Worm (Caenorhabditis elegans) whole organism, L2 larva: ENCODE data around the gene C48B4.12.

ENCODE experiments used
- R02D3.7 ChIP-seq: fragments of 150-350 bp; optimal IDR thresholded peaks from 2 replicates; lab custom pipeline; 2014; ENCODE audit warnings: missing biosample characterization, missing genetic modification characterization
- Y55F3AM.14 ChIP-seq: fragments of 200-800 bp; sonication (Bioruptor generic); optimal IDR thresholded peaks from 2 replicates; lab custom pipeline; 2018; ENCODE audit warnings: mild to moderate bottlenecking, missing genetic modification characterization, missing compliant biosample characterization
- ZK546.5 ChIP-seq: sonication (generic microtip); optimal IDR thresholded peaks from 2 replicates; lab custom pipeline; 2017; ENCODE audit warnings: missing biosample characterization, missing genetic modification characterization
- alr-1 ChIP-seq: fragments of 150-350 bp; optimal IDR thresholded peaks from 2 replicates; lab custom pipeline; 2014; ENCODE audit warnings: missing biosample characterization, missing genetic modification characterization
- aly-2 ChIP-seq: fragments of 150-350 bp; optimal IDR thresholded peaks from 2 replicates; lab custom pipeline; 2014; ENCODE audit warnings: missing biosample characterization, missing genetic modification characterization
- ama-1 ChIP-seq: fragments of 150-350 bp; optimal IDR thresholded peaks from 2 replicates; lab custom pipeline; 2018; ENCODE audit warnings: inconsistent platforms
- blmp-1 ChIP-seq: sonication (generic microtip); optimal IDR thresholded peaks from 2 replicates; lab custom pipeline; 2017; ENCODE audit warnings: missing genetic modification characterization, mild to moderate bottlenecking, missing compliant biosample characterization, antibody characterized with exemption, moderate library complexity; ENCODE audit not compliant: insufficient read depth
- ceh-16 ChIP-seq: fragments of 150-350 bp; optimal IDR thresholded peaks from 2 replicates; lab custom pipeline; 2014; ENCODE audit warnings: missing biosample characterization, missing genetic modification characterization
- ceh-82 ChIP-seq: fragments of 150-350 bp; optimal IDR thresholded peaks from 2 replicates; lab custom pipeline; 2014; ENCODE audit warnings: missing biosample characterization, missing genetic modification characterization
- crh-2 ChIP-seq: sonication (generic microtip); optimal IDR thresholded peaks from 2 replicates; lab custom pipeline; 2017; ENCODE audit warnings: missing biosample characterization, missing genetic modification characterization
- dmd-4 ChIP-seq: sonication (generic microtip); optimal IDR thresholded peaks from 2 replicates; lab custom pipeline; 2017; ENCODE audit warnings: missing biosample characterization, missing genetic modification characterization
- egl-27 ChIP-seq: sonication (generic microtip); optimal IDR thresholded peaks from 3 replicates; lab custom pipeline; 2017; ENCODE audit warnings: missing biosample characterization, missing genetic modification reagents, missing genetic modification characterization
- elt-1 ChIP-seq: fragments of 150-350 bp; optimal IDR thresholded peaks from 2 replicates; lab custom pipeline; 2014; ENCODE audit warnings: missing biosample characterization, missing genetic modification characterization
- fos-1 ChIP-seq: fragments of 150-350 bp; optimal IDR thresholded peaks from 2 replicates; lab custom pipeline; 2014; ENCODE audit warnings: missing biosample characterization, missing genetic modification characterization
- lin-11 ChIP-seq: fragments of 150-350 bp; sonication (generic microtip); optimal IDR thresholded peaks from 2 replicates; lab custom pipeline; 2014; ENCODE audit warnings: missing biosample characterization, missing genetic modification characterization, inconsistent platforms, mixed read lengths
- lin-13 ChIP-seq: fragments of 150-350 bp; optimal IDR thresholded peaks from 2 replicates; lab custom pipeline; 2014; ENCODE audit warnings: missing biosample characterization, missing genetic modification reagents, missing genetic modification characterization
- lin-39 ChIP-seq: fragments of 150-350 bp; optimal IDR thresholded peaks from 2 replicates; lab custom pipeline; 2014; ENCODE audit warnings: missing biosample characterization, missing genetic modification reagents, missing genetic modification characterization
- lsy-2 ChIP-seq, 2 experiments: fragments of 150-350 bp in 1 of 2; sonication (generic microtip) in 1 of 2; optimal IDR thresholded peaks; 2 replicates each; lab custom pipeline; 2014 to 2017; ENCODE audit warnings: missing biosample characterization in 2 of 2, missing genetic modification characterization in 2 of 2
- mab-5 ChIP-seq: fragments of 150-350 bp; optimal IDR thresholded peaks from 2 replicates; lab custom pipeline; 2014; ENCODE audit warnings: missing biosample characterization, missing genetic modification characterization
- mbf-1 ChIP-seq: sonication (generic microtip); optimal IDR thresholded peaks from 2 replicates; lab custom pipeline; 2017; ENCODE audit warnings: missing biosample characterization, missing genetic modification characterization
- nhr-10 ChIP-seq: sonication (generic microtip); optimal IDR thresholded peaks from 2 replicates; lab custom pipeline; 2017; ENCODE audit warnings: missing biosample characterization, missing genetic modification characterization
- nhr-11 ChIP-seq: fragments of 150-350 bp; optimal IDR thresholded peaks from 2 replicates; lab custom pipeline; 2014; ENCODE audit warnings: missing biosample characterization, missing genetic modification characterization
- nhr-12 ChIP-seq: fragments of 150-350 bp; optimal IDR thresholded peaks from 2 replicates; lab custom pipeline; 2014; ENCODE audit warnings: missing biosample characterization, missing genetic modification characterization
- nhr-129 ChIP-seq: fragments of 150-350 bp; optimal IDR thresholded peaks from 2 replicates; lab custom pipeline; 2014; ENCODE audit warnings: missing biosample characterization, missing genetic modification characterization
- nhr-23 ChIP-seq: fragments of 150-350 bp; optimal IDR thresholded peaks from 2 replicates; lab custom pipeline; 2014; ENCODE audit warnings: missing biosample characterization, missing genetic modification reagents, missing genetic modification characterization
- nhr-237 ChIP-seq: fragments of 150-350 bp; optimal IDR thresholded peaks from 2 replicates; lab custom pipeline; 2014; ENCODE audit warnings: missing biosample characterization, missing genetic modification characterization
- nhr-25 ChIP-seq: fragments of 150-350 bp; sonication (generic microtip); optimal IDR thresholded peaks from 3 replicates; lab custom pipeline; 2014; ENCODE audit warnings: missing biosample characterization, missing genetic modification characterization
- peb-1 ChIP-seq: fragments of 150-350 bp; optimal IDR thresholded peaks from 2 replicates; lab custom pipeline; 2014; ENCODE audit warnings: missing biosample characterization, missing genetic modification characterization
- sem-4 ChIP-seq: fragments of 150-350 bp; optimal IDR thresholded peaks from 2 replicates; lab custom pipeline; 2014; ENCODE audit warnings: missing biosample characterization, missing genetic modification reagents, missing genetic modification characterization
- skn-1 ChIP-seq: sonication (generic microtip); optimal IDR thresholded peaks from 2 replicates; lab custom pipeline; 2017; ENCODE audit warnings: missing biosample characterization, missing genetic modification characterization
- sma-3 ChIP-seq: sonication (generic microtip); optimal IDR thresholded peaks from 2 replicates; lab custom pipeline; 2016; ENCODE audit warnings: missing genetic modification reagents, missing genetic modification characterization, missing compliant biosample characterization
- snpc-4 ChIP-seq: fragments of 150-350 bp; optimal IDR thresholded peaks from 2 replicates; lab custom pipeline; 2014; ENCODE audit warnings: missing biosample characterization, missing genetic modification characterization
- unc-39 ChIP-seq: fragments of 150-350 bp; optimal IDR thresholded peaks from 2 replicates; lab custom pipeline; 2014; ENCODE audit warnings: missing biosample characterization, missing genetic modification characterization
- unc-55 ChIP-seq: fragments of 150-350 bp; sonication (generic microtip); optimal IDR thresholded peaks from 3 replicates; lab custom pipeline; 2014; ENCODE audit warnings: missing biosample characterization, missing genetic modification reagents, missing genetic modification characterization
- unc-62 ChIP-seq: fragments of 150-350 bp; optimal IDR thresholded peaks from 2 replicates; lab custom pipeline; 2014; ENCODE audit warnings: missing biosample characterization, missing genetic modification reagents, missing genetic modification characterization
- zag-1 ChIP-seq: fragments of 150-350 bp; optimal IDR thresholded peaks from 2 replicates; lab custom pipeline; 2014; ENCODE audit warnings: missing biosample characterization, missing genetic modification characterization
- ztf-1 ChIP-seq: fragments of 200-800 bp; sonication (Bioruptor generic); conservative IDR thresholded peaks from 2 replicates; pipeline ENCODE4 v1.3.6; 2022; ENCODE audit warnings: missing genetic modification characterization, missing compliant biosample characterization
- ztf-11 ChIP-seq: sonication (generic microtip); optimal IDR thresholded peaks from 2 replicates; lab custom pipeline; 2017; ENCODE audit warnings: missing biosample characterization, missing genetic modification characterization
- ztf-4 ChIP-seq: fragments of 150-350 bp; optimal IDR thresholded peaks from 2 replicates; lab custom pipeline; 2014; ENCODE audit warnings: missing biosample characterization, missing genetic modification characterization

C48B4.12 gene

ce11 chrIII:9597044-9597443 is at the start of gene C48B4.12:
Gene C48B4.12, plus strand, starts transcription at chrIII:9597344.
- no peak for TF ChIP-seq snpc-4 (tag; lab: Kevin White, UChicago)
- TF ChIP-seq lin-11 (tag; lab: Kevin White, UChicago), result no peak
- no peak for TF ChIP-seq peb-1 (tag; lab: Kevin White, UChicago)
- TF ChIP-seq zag-1, result no peak
- no peak for TF ChIP-seq ama-1 (lab: Kevin White, UChicago)
- TF ChIP-seq ztf-1, result no peak
- TF ChIP-seq lin-39 (tag; lab: Kevin White, UChicago), result no peak
- TF ChIP-seq aly-2, result no peak

- TF ChIP-seq sem-4 (tag; lab: Kevin White, UChicago) (no peak), crh-2 (no peak), lsy-2 (tag; optimal IDR thresholded peaks at IDR 0.05; lab: Kevin White, UChicago) (no peak), mbf-1 (tag; lab: Kevin White, UChicago) (no peak), ztf-11 (no peak), elt-1 (no peak), nhr-10 (tag; lab: Kevin White, UChicago) (no peak), nhr-23 (no peak), Y55F3AM.14 (GFP tag; lab: Kevin White, UChicago) (no peak), unc-55 (no peak), nhr-12 (tag; lab: Kevin White, UChicago) (no peak), R02D3.7 (tag; lab: Kevin White, UChicago) (no peak), lin-11 (tag; lab: Kevin White, UChicago) (no peak), dmd-4 (tag; lab: Kevin White, UChicago) (no peak), egl-27 (tag; lab: Kevin White, UChicago) (no peak), ceh-82 (no peak), blmp-1 (tag; lab: Kevin White, UChicago) (no peak)
Measured at ce11 chrIII:9556300-9556699, 40.8 kb upstream of the C48B4.12 start, which contains the start of gene ZK1098.11. Gene ZK1098.11, plus strand, starts transcription at chrIII:9556600.

ce11 chrIII:9558463-9558862 is 38.7 kb upstream of the C48B4.12 start, which contains the start of gene C48B4.6:
Gene C48B4.6, minus strand, starts transcription at chrIII:9558563.
- no peak for TF ChIP-seq mab-5 (tag; lab: Kevin White, UChicago)
- no peak for TF ChIP-seq nhr-11
- no peak for TF ChIP-seq nhr-23
- no peak for TF ChIP-seq mbf-1 (tag; lab: Kevin White, UChicago)
- no peak for TF ChIP-seq ztf-11
- TF ChIP-seq sma-3 (GFP tag; lab: Kevin White, UChicago), result no peak
- TF ChIP-seq unc-62 (GFP tag; lab: Kevin White, UChicago), result no peak
- TF ChIP-seq dmd-4 (tag; lab: Kevin White, UChicago), result no peak
- TF ChIP-seq nhr-10 (tag; lab: Kevin White, UChicago), result no peak
- no peak for TF ChIP-seq zag-1
- no peak for TF ChIP-seq skn-1 (tag; lab: Kevin White, UChicago)
- no peak for TF ChIP-seq fos-1 (tag; lab: Kevin White, UChicago)
- no peak for TF ChIP-seq R02D3.7 (tag; lab: Kevin White, UChicago)
- TF ChIP-seq unc-39, result no peak
- TF ChIP-seq ZK546.5 (tag; lab: Kevin White, UChicago), result no peak
- TF ChIP-seq aly-2, result no peak
- TF ChIP-seq ztf-4 (tag; lab: Kevin White, UChicago), result no peak
- TF ChIP-seq nhr-25, result no peak
- no peak for TF ChIP-seq lin-39 (tag; lab: Kevin White, UChicago)

ce11 chrIII:9559381-9559881 is 37.7 kb upstream of the C48B4.12 start, which contains the start of gene C48B4.7:
Gene C48B4.7, minus strand, starts transcription at chrIII:9559431.
- TF ChIP-seq alr-1 (tag; lab: Kevin White, UChicago) (no peak), lin-13 (GFP tag; lab: Kevin White, UChicago) (no peak), nhr-237 (no peak), ZK546.5 (tag; lab: Kevin White, UChicago) (no peak), ztf-4 (tag; lab: Kevin White, UChicago) (no peak), ceh-16 (tag; lab: Kevin White, UChicago) (no peak), nhr-129 (tag; lab: Kevin White, UChicago) (no peak)
- TF ChIP-seq, all 48 proteins: peak for 0
